Worm (Caenorhabditis elegans) whole organism, midembryonic: ENCODE results near the gene T26C12.2.

Experiments
- T22C8.4 ChIP-seq: fragments of 200-800 bp; sonication (Bioruptor generic); IDR thresholded peaks from 2 replicates; pipeline ENCODE4 v1.3.6; 2022; ENCODE audit warnings: missing genetic modification characterization, missing compliant biosample characterization
- flt-1 ChIP-seq: fragments of 200-800 bp; sonication (Bioruptor generic); IDR thresholded peaks from 2 replicates; pipeline ENCODE4 v1.3.6; 2022; ENCODE audit warnings: missing genetic modification characterization, missing compliant biosample characterization
- klf-2 ChIP-seq: fragments of 200-800 bp; sonication (Bioruptor generic); conservative IDR thresholded peaks from 2 replicates; pipeline ENCODE4 v1.3.6; 2022; ENCODE audit warnings: missing genetic modification reagents, missing genetic modification characterization, missing compliant biosample characterization
- med-1 ChIP-seq: sonication (generic microtip); optimal IDR thresholded peaks from 2 replicates; lab custom pipeline; 2017; ENCODE audit warnings: missing genetic modification characterization, mild to moderate bottlenecking, missing compliant biosample characterization, antibody characterized with exemption, missing genetic modification reagents; ENCODE audit not compliant: insufficient read depth
- ref-1 ChIP-seq: fragments of 200-800 bp; sonication (Bioruptor generic); conservative IDR thresholded peaks from 2 replicates; pipeline ENCODE4 v1.3.6; 2022; ENCODE audit warnings: missing genetic modification reagents, missing genetic modification characterization, missing compliant biosample characterization
- tab-1 ChIP-seq: fragments of 200-800 bp; sonication (Bioruptor generic); IDR thresholded peaks from 2 replicates; pipeline ENCODE4 v1.3.6; 2022; ENCODE audit warnings: missing genetic modification characterization, missing compliant biosample characterization
- ztf-23 ChIP-seq: fragments of 200-800 bp; sonication (Bioruptor generic); IDR thresholded peaks from 2 replicates; pipeline ENCODE4 v1.3.6; 2022; ENCODE audit warnings: missing genetic modification reagents, missing genetic modification characterization, missing compliant biosample characterization

DNA sequence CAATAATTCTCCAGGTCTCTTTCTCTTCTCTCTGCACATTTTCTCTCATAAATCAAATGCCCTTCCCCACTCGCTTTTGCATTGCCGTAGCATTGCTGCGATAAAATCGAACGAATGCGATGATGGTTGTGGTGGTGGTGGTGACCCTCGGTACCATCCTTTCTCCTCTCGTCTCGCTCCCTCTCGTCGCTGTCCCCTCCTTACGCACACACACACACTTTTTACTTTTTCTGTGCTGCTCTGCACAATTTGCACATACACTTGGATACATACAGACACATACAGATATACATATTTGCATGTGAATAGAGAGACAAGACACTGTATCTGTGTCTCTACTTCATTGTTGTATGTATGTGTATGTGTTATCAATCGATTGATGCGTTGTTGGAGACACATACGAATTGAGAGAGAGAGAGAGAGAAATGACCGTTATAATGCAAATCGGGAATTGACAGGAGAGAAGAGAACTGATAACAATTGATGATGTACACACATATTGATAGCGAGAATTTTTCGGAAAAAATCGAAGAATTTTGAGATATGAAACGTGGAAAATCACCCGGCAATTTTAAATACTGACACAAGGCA lies 37.9 kb downstream of the T26C12.2 start:
- no peak for TF ChIP-seq T22C8.4 (GFP tag; lab: Robert Waterston, UW)
- TF ChIP-seq tab-1 (GFP tag; lab: Robert Waterston, UW), result no peak
- no peak for TF ChIP-seq med-1
- TF ChIP-seq flt-1, result peak; percentile 56; the same call in 1 of the 2 replicates
- no peak for TF ChIP-seq ref-1 (GFP tag; lab: Robert Waterston, UW)
- TF ChIP-seq ztf-23 (GFP tag; lab: Robert Waterston, UW), result no peak
- TF ChIP-seq klf-2 (GFP tag; lab: Robert Waterston, UW), result no peak
